Fruit fly (Drosophila melanogaster): ENCODE measurements around the gene Cp38.

- TF ChIP-seq psq (GFP tag; optimal IDR thresholded peaks at IDR 0.05) (no peak), sv (GFP tag; optimal IDR thresholded peaks at IDR 0.05) (no peak), Hnf4 (GFP tag; optimal IDR thresholded peaks at IDR 0.05) (no peak), CG32264 (GFP tag; optimal IDR thresholded peaks at IDR 0.05) (no peak), br (GFP tag; optimal IDR thresholded peaks at IDR 0.05) (no peak), Dfd (GFP tag; optimal IDR thresholded peaks at IDR 0.05) (no peak), ey (GFP tag; optimal IDR thresholded peaks at IDR 0.05) (no peak), dl (GFP tag; optimal IDR thresholded peaks at IDR 0.05; ENCODE audit: insufficient read depth in 1 of 2, partially characterized antibody in 2 of 2) (no peak), Abd-B (GFP tag; optimal IDR thresholded peaks at IDR 0.05) (no peak), Mio (GFP tag; optimal IDR thresholded peaks at IDR 0.05) (no peak), foxo (GFP tag; optimal IDR thresholded peaks at IDR 0.05) (peak in 1 of 2 experiments; percentile 11)
Measured at dm6 chrX:8522504-8522903, 40.9 kb downstream of the Cp38 start.

Measured in whole organism, wandering third instar larva.